Worm (Caenorhabditis elegans): Measurements from ENCODE around the gene nhx-6.

- no peak for TF ChIP-seq pha-4 (GFP tag; IDR thresholded peaks at IDR 0.05)
- no peak for TF ChIP-seq pha-4 (tag; optimal IDR thresholded peaks at IDR 0.05)
- TF ChIP-seq zag-1 (tag; optimal IDR thresholded peaks at IDR 0.05), result no peak
- TF ChIP-seq ctbp-1 (GFP tag; IDR thresholded peaks at IDR 0.05), result no peak
- peak; percentile 88 for TF ChIP-seq duxl-1 (tag; optimal IDR thresholded peaks at IDR 0.05; ENCODE audit: poor library complexity)
- TF ChIP-seq lsy-2 (tag; optimal IDR thresholded peaks at IDR 0.05), result no peak
- TF ChIP-seq nhr-28 (tag; optimal IDR thresholded peaks at IDR 0.05), result peak; percentile 36
- TF ChIP-seq daf-8 (GFP tag; IDR thresholded peaks at IDR 0.05), result no peak
- no peak for TF ChIP-seq ceh-20 (GFP tag; IDR thresholded peaks at IDR 0.05)
Measured at ce11 chrII:1663516-1663915, 7.1 kb upstream of the nhx-6 start, which contains the start of gene duxl-1.

Data from whole organism, L4 larva.